Fruit fly (Drosophila melanogaster) whole organism, adult: Measurements from ENCODE around the gene shtd.

ENCODE experiments used
- CG14711 ChIP-seq: fragments of 200-800 bp; sonication (Bioruptor generic); optimal IDR thresholded peaks from 2 replicates; lab custom pipeline; 2018; ENCODE audit warnings: missing biosample characterization, mild to moderate bottlenecking, missing genetic modification characterization, moderate library complexity
- CG1620 ChIP-seq: fragments of 200-800 bp; sonication (Bioruptor generic); optimal IDR thresholded peaks from 2 replicates; lab custom pipeline; 2016; ENCODE audit warnings: missing biosample characterization, missing genetic modification characterization
- CG33017 ChIP-seq: fragments of 200-800 bp; sonication (Bioruptor generic); optimal IDR thresholded peaks from 2 replicates; lab custom pipeline; 2018; ENCODE audit warnings: missing biosample characterization, mild to moderate bottlenecking, missing genetic modification characterization, moderate library complexity
- CG7045 ChIP-seq: fragments of 200-800 bp; sonication (Bioruptor generic); optimal IDR thresholded peaks from 2 replicates; lab custom pipeline; 2017; ENCODE audit warnings: missing biosample characterization, mild to moderate bottlenecking, missing genetic modification characterization
- CG7101 ChIP-seq: fragments of 200-800 bp; sonication (Bioruptor generic); optimal IDR thresholded peaks from 2 replicates; lab custom pipeline; 2018; ENCODE audit warnings: missing biosample characterization, mild to moderate bottlenecking, missing genetic modification characterization, moderate library complexity
- Mnt ChIP-seq: fragments of 200-800 bp; sonication (Bioruptor generic); optimal IDR thresholded peaks from 2 replicates; lab custom pipeline; 2016; ENCODE audit warnings: missing biosample characterization, mild to moderate bottlenecking, missing genetic modification characterization
- bab1 ChIP-seq: fragments of 200-800 bp; sonication (Bioruptor generic); optimal IDR thresholded peaks from 3 replicates; lab custom pipeline; 2019; ENCODE audit warnings: missing biosample characterization, mild to moderate bottlenecking, missing genetic modification characterization, moderate library complexity
- cic ChIP-seq: fragments of 200-800 bp; sonication (Bioruptor generic); optimal IDR thresholded peaks from 2 replicates; lab custom pipeline; 2017; ENCODE audit warnings: missing biosample characterization, mild to moderate bottlenecking, missing genetic modification characterization, moderate library complexity
- cnc ChIP-seq, 2 experiments: fragments of >200 bp; optimal IDR thresholded peaks; 2 replicates each; lab custom pipeline; 2017
- kay ChIP-seq: fragments of 200-800 bp; sonication (Bioruptor generic); peaks from one replicate; lab custom pipeline; 2016; ENCODE audit warnings: missing biosample characterization, missing genetic modification characterization, borderline replicate concordance
- pad ChIP-seq: fragments of 200-800 bp; sonication (Bioruptor generic); optimal IDR thresholded peaks from 3 replicates; lab custom pipeline; 2017; ENCODE audit warnings: missing biosample characterization, missing genetic modification characterization, mild to moderate bottlenecking, moderate library complexity, missing genetic modification reagents
- tj ChIP-seq: fragments of 200-800 bp; sonication (Bioruptor generic); optimal IDR thresholded peaks from 3 replicates; lab custom pipeline; 2017; ENCODE audit warnings: missing biosample characterization, mild to moderate bottlenecking, missing genetic modification characterization, moderate library complexity
- toe ChIP-seq: fragments of 200-800 bp; sonication (Bioruptor generic); optimal IDR thresholded peaks from 2 replicates; lab custom pipeline; 2016; ENCODE audit warnings: missing biosample characterization, missing genetic modification characterization

DNA sequence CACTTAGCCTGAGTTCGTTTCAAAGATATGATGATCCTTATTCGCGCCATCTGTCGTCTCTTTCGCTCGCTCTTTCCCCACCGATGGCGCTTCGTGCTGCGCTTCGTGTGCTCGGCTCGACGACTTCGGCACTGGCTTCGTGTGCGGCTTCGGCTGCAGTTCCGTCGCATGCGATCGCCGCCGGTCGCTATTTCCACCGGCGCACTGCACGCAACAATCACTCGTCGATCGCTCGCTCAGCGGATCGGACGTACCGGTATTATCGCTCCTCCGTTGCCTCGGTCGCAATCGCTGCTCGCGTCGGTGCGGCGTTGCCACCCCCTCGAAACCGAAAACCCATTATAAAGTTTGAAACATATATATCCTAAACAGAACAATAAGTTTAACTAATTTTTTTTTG, 36.5 kb upstream of the shtd start:
- TF ChIP-seq Mnt (GFP tag; lab: Kevin White, UChicago) = peak; percentile 73
- TF ChIP-seq cic (GFP tag; lab: Kevin White, UChicago) = peak; percentile 8
- TF ChIP-seq bab1 (GFP tag; lab: Kevin White, UChicago) = peak; percentile 59
- TF ChIP-seq CG1620 (GFP tag; lab: Kevin White, UChicago) = peak; percentile 52
- TF ChIP-seq CG7045 = no peak
- TF ChIP-seq toe = no peak
- peak; percentile 31 for TF ChIP-seq CG7101 (tag; lab: Kevin White, UChicago)
- TF ChIP-seq cnc (optimal IDR thresholded peaks at IDR 0.05; lab: Kevin White, UChicago) = no peak
- TF ChIP-seq pad (GFP tag; lab: Kevin White, UChicago) = peak; percentile 94
- no peak for TF ChIP-seq CG33017 (tag; lab: Kevin White, UChicago)
- TF ChIP-seq kay = no peak
- TF ChIP-seq CG14711 (tag; lab: Kevin White, UChicago) = no peak
- TF ChIP-seq tj (GFP tag; lab: Kevin White, UChicago) = peak; percentile 73
